Fruit fly (Drosophila melanogaster): ENCODE data around the gene CG13108.

CG13108 gene

DNA sequence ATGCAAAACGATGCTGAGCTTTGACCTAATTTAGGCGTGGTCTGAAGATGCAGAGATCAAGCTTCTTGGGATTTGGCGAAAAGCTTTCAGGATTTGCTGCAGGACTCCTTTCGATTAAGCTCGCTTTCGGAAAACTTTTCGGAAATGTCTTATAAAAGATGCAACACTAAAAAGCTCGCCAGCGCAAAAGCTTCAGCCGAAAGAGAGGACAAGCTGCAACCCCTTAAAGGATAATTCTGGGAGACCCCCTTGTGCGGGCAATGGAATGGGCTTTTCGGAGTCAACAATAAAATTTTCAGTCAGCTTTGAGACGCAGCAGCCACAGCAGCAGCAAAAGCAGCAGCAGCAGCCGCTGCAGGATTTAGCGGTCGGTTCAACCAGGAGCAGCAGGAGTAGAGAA is at the start of gene CG13108:
Gene CG13108, plus strand, starts transcription at position 301 of the 400 bp plus-strand sequence.
- TF ChIP-seq CG17801 (GFP tag; optimal IDR thresholded peaks at IDR 0.05; ENCODE audit: partially characterized antibody) = no peak

DNA sequence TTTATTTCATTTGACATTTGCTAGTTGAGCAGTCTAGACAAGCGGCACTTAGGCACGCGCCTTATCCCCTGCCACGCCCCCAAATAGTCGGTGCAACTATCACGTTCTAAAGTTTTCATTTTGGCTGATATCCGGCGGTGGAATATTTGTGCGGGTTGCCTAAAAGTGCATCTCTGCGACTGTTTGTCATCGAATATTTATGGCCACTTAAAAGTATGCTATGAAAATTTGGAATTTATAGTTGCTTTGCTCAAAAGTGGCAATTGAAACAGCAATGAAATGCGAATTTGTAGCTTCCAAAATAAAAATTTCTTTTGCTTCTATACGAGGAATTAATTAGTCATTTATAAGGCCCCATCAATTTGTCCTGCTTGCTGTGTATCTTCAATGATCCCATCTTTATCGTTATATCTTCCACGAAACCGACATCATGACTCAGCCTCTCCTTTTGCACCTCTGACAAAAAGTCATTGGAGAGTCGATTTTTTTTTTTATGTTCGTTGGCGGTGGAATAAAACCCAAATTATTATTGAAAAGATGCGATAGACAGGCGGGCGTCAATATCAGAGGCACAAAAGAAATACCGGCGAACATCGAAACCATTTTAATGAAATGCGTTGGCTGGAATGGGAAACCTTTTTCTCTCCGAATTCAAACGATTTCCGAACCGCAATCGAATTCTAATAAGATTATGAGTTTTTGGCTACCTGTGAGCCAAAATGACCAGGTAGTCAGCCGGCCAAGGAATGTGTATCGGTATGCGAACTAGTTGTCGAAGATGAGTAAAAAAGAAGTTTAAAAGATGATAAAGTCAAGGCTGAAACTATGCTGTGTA is 43.3 kb upstream of the CG13108 start:
- TF ChIP-seq CG17801 (GFP tag; optimal IDR thresholded peaks at IDR 0.05; ENCODE audit: partially characterized antibody) = no peak

DNA sequence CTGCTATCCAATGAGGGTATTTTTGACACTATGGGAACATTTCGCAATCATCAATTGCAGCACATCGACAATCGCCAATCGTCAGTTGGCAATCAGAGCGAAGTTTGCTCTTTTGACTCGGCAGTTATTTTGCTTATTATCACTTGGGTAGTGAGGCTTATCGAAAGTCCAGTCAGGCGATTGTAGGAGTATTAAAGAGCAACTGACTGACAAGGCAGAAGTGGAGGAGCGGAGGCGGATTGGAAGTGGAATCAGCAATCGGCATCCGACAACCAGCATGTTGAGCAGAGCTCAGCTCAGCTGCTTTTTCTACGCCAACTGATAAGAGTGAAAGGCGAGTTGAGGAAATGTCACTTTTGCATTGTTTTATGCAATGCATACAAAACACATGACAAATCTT is 41.7 kb upstream of the CG13108 start:
- no peak for TF ChIP-seq CG17801 (GFP tag; optimal IDR thresholded peaks at IDR 0.05; ENCODE audit: partially characterized antibody)

DNA sequence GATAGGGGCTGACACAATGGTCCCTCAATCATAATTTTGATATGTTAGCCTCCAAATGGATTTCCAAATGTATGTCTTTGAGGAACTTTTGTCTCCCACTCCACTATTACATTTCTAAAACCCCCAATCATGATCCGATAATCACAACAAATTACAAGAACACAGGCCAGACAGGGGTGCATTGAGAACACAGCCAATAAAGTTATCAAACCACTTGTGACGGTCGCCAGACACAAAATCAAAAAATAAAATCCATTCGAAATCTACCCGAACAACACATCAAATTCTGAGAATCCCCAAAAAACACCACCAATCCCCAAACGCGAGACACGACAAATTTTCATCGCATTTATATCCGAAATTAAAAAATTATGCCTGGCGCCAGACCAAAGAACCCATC is 40.3 kb upstream of the CG13108 start:
- no peak for TF ChIP-seq CG17801 (GFP tag; optimal IDR thresholded peaks at IDR 0.05; ENCODE audit: partially characterized antibody)

DNA sequence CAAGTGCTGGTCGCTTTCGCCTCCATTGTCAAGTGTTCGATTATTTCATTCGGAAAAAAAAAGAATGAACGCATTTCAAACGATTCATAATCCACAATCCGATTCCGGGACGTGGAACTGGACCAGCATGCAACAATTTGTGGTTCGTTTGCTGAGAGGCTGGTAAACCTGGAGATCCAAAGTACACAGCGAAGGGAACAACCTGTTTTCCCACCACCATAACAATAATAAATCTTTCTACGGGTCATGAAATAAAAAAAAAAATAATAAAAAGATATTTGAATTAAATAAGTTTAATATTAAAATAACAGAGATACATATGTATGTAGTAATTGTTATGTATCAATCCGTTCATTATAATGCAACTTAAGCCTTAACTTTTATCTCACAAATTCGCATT is 39.6 kb upstream of the CG13108 start:
- TF ChIP-seq CG17801 (GFP tag; optimal IDR thresholded peaks at IDR 0.05; ENCODE audit: partially characterized antibody) = no peak

DNA sequence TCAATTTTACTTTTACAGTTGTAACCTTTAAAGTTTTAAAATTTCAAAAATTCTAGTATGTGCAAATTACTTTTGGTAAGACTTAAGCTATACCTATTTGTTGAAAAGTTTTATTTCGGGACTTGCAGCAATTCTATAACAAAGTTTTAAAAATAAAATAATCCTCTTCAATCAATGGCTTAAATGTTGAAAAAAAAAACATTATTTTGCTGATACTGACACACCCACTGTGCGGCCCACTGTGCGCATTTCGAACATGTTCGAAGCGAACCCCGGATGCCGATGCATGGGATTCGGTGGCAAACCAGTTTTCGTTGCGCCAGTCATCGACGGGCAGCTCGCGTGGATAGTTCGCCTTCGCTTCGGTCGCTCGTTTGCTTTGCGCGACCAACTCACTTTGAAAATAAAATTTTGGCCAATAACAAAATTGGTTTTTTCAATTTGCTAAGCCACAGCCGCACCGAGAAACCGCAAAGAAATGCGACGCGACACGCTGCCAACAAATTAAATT is 38.6 kb upstream of the CG13108 start, which contains the start of gene CG32982:
Gene CG32982, plus strand, starts transcription at position 320 of the 511 bp plus-strand sequence.
- TF ChIP-seq CG17801 (GFP tag; optimal IDR thresholded peaks at IDR 0.05; ENCODE audit: partially characterized antibody) = peak; percentile 8

DNA sequence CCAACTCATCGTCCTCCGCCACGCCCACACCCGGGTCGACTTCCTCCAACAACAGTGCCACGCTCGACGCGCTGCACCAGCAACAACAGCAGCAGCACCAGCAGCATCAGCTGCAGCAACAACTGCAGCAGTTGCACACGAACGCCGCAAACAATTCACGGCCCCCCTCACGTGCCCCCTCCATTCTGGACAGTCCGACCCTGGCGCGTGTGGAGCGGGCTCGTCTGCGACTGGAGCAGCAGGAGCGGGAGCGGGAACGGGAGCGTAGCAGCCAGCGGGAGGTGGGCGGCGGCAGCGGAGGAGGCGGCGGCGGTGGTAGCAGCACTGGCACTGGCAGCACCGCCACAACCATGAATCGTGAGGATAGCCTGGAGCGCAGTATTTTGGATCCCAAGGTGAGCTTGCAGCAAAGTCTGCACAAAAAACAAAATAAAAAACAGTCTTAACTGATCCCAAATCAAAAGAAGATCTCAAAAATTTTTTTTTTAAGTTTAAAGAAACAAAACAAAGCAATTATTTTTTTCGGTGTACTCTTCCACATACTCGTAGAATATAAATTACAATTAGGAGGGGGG is 36.9 kb upstream of the CG13108 start:
- TF ChIP-seq CG17801 (GFP tag; optimal IDR thresholded peaks at IDR 0.05; ENCODE audit: partially characterized antibody) = no peak

DNA sequence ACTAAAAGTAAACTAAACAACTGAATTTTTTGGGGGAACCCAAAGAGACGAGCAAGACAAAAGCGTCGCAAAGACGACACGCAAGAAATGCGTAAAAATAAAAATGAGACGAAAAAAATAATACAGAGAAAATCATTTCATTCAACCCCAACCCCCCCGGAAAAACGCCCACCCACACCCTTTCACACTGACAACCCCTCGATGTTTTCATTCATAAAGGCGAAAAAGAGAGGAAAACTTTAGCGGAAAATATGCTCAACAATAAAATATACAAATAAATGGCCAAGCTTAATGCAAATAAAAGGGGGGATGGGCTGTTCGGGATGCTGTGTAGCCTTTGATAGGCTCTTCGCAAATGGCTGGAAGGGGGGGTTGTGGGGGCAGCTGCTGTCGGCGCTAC is 33.1 kb upstream of the CG13108 start:
- no peak for TF ChIP-seq CG17801 (GFP tag; optimal IDR thresholded peaks at IDR 0.05; ENCODE audit: partially characterized antibody)

DNA sequence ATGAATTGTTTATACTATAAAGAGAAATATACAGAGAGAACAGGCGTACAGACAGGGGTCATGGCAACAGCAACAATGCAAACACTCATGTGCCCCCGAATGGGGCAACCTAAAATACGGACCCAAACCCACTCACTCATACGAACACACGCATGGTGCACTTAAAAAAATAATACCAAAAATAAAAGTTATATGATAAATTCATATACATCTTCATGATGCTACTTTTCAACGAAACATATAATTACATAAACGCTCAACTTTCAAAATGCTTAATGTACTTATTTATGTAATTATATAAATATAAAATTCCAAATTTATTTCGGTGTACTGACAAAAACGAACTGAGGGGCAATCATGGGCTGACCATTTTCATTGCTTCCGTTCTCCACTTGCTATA is 30.9 kb upstream of the CG13108 start:
- no peak for TF ChIP-seq CG17801 (GFP tag; optimal IDR thresholded peaks at IDR 0.05; ENCODE audit: partially characterized antibody)

DNA sequence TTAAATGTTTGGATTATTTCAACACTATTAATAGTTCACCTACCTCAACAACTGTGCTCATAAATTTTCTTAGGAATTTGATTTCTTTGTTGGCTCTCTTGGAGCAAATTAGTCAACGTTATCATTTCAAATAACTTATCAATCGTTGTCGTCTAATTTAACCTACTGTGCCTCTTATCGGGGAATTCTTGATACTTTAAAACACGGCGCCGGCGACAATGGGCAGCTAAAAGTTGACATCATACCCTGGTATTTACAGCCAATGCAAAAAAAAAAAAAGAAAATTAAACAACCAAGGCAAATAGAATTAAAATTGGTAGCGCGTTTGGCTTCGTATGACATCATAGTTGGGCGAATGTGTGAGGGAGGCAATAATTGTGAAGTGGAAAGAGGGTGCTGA is 29.8 kb upstream of the CG13108 start:
- TF ChIP-seq CG17801 (GFP tag; optimal IDR thresholded peaks at IDR 0.05; ENCODE audit: partially characterized antibody) = no peak

DNA sequence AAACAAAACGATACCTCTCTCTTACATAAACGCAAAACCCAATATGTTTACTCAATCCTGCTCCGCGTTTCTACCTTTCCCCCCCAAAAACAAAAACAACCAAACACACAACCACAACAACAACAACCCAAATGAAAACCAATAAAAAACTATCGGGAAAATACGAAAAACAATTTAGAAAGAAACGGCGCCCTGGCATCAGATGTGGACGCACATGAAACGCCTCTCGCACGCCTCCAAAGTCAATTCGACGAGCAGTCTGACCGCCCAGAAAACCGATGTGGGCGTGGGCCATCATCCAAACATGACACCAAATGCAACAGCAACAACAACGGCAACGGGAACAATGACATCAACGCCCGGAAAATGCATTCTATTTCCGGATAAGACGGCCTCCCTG is 29.1 kb upstream of the CG13108 start:
- no peak for TF ChIP-seq CG17801 (GFP tag; optimal IDR thresholded peaks at IDR 0.05; ENCODE audit: partially characterized antibody)

DNA sequence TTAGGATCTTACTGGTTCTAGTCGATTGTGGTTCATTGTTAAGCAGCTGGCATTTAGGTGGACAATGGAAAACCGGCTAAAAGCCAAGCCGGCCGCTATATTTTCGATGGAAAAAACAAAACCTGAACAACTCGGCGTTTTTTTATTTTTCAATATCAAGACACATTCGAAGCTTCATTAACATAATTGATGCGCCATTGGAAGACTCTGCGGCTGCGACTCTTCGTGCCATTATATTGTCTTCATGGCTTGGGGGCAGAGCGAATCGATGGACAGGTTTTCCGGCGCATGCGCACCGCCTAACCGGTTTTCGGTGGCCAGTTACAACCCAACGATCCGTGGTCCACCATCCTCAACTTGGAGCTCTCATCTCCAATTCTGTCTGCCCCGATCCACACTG is 27.3 kb upstream of the CG13108 start:
- no peak for TF ChIP-seq CG17801 (GFP tag; optimal IDR thresholded peaks at IDR 0.05; ENCODE audit: partially characterized antibody)

DNA sequence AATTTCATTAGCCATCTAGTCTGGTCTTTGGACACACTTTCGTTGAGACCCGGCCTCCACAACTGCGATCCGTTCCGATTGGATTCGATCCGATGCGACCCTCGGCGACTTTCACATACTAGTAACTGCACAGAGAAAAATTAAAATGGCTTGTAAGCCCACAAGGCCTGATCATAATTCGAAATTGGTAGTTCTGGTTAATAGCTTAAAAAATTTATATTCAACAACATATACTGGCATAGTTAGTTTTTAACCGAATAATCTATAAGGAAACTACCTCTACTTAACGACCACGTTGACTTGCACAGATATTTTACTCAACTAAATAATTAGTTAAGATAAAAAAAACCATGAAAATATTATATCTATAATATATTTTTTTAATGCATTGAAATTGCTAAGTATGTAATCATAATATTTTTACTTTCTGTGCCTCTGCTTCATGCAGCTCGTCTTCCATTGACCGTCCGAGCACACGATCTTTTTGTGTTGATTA is 23.0 kb upstream of the CG13108 start:
- no peak for TF ChIP-seq CG17801 (GFP tag; optimal IDR thresholded peaks at IDR 0.05; ENCODE audit: partially characterized antibody)

DNA sequence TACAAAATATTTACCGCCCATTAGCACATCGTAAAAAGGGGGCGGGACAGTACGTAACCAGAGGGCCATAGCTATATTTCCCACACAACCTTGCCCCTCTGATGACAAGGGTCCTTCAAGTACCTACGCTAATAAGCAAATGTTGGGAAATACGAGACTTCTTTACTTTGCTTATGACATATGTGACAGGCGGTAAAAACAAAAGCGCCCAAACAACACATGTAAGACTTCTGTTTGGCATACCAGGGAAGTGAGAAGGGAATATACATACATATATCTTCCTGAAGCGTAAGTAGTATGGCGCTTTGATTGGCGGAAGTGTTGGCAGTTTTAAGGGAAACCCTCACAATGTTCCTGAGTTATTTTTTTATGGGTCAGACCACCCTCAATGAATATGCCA is 18.3 kb upstream of the CG13108 start:
- no peak for TF ChIP-seq CG17801 (GFP tag; optimal IDR thresholded peaks at IDR 0.05; ENCODE audit: partially characterized antibody)

DNA sequence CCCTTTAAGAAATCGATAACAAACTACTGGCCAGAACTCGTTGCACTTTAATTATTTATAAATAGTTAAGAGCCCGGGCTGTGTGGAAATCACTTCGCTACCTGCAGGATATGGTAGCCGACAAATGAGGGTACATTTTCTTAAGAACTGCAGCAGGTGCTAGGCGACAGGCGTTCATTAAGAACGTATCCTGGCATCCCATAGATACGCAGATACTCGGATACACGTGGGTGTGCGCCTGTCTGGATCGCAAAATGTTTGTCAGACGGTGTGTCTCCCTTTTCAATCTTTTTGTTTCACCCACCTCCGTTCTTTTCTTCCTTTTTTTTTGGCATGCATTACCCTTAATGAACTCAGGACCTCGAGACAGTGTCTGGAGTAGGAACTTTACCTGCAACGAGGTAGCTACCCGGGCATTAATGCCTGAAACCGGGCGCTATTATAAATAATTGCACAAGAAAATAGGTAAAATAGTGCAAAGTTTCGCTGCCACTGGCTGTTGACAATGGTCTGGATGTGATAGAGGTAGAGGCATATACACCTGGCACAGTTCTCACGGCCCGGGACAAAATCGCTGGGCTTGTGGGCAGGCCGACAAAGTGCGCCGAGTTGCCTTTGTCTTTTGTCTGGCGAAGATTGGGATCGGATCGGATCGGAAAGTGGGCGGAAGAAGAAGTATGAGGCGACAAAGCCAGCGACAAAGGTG is 17.6 kb upstream of the CG13108 start:
- no peak for TF ChIP-seq CG17801 (GFP tag; optimal IDR thresholded peaks at IDR 0.05; ENCODE audit: partially characterized antibody)

Data from ovary, adult (tissue).